Fruit fly (Drosophila melanogaster): ENCODE results near the gene grnd.

DNA sequence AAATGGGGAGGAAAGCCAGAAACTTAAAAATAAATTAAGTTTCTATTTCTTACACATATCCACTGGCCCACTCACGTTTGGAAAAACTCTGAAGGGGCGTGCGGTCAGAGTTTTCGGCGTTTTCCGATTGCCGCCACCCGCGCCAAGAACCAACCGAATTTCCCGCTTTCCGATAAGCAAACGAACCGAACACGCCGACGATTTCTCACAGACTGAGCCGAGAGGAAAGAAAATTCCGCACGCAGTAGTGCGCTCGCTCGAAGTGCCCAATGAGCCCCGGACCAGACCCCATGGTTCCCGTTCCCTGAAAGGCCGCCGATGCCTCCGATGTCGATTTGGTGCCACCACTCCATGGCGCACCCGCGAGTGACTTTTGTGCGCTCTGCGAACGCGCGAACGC lies 18.5 kb downstream of the grnd start, which contains the start of gene kon:
- TF ChIP-seq CG10669 (GFP tag; optimal IDR thresholded peaks at IDR 0.05) (no peak), Blimp-1 (GFP tag; optimal IDR thresholded peaks at IDR 0.05) (no peak), CG32006 (GFP tag; optimal IDR thresholded peaks at IDR 0.05) (no peak), Lpt (GFP tag; optimal IDR thresholded peaks at IDR 0.05) (no peak), dsx (GFP tag; optimal IDR thresholded peaks at IDR 0.05; ENCODE audit: poor library complexity, severe bottlenecking) (no peak), CG6792 (GFP tag; optimal IDR thresholded peaks at IDR 0.05) (no peak), CG8632 (GFP tag; optimal IDR thresholded peaks at IDR 0.05) (no peak), svp (GFP tag) (no peak), Gug (GFP tag; IDR thresholded peaks at IDR 0.05) (no peak), cyc (GFP tag; optimal IDR thresholded peaks at IDR 0.05) (no peak)

All from whole organism, prepupa.